Fruit fly (Drosophila melanogaster): ENCODE results near the gene cDIP.

cDIP gene

DNA sequence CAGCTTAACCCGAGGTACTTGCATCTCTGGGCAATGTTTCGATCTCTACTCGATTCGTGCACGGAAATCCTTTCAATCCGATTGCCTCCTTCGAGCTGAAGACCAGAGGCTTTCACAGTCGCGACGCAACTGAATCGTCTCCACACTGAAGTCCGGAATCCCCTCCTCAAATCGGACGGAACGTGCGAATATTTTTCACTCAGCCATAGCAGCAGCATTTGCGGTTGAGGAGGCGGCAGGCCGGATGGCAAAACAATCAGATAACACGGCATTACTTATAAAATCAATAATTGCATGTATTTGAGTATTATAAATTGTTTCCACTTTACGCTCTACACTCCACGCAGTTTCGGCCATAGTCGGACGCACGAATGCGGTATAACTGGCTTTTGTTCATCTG lies 7.2 kb upstream of the cDIP start, which contains the start of gene Snmp1:
Snmp1 (minus strand) TSS at position 101 of the 400 bp plus-strand sequence.
- TF ChIP-seq N (GFP tag; optimal IDR thresholded peaks at IDR 0.05) (no peak), pan (optimal IDR thresholded peaks at IDR 0.05) (no peak), lola (GFP tag; optimal IDR thresholded peaks at IDR 0.05) (no peak), rgr (GFP tag; optimal IDR thresholded peaks at IDR 0.05) (no peak), ey (GFP tag; optimal IDR thresholded peaks at IDR 0.05) (no peak), psq (GFP tag; optimal IDR thresholded peaks at IDR 0.05) (no peak), Dfd (GFP tag; optimal IDR thresholded peaks at IDR 0.05) (no peak), Myc (optimal IDR thresholded peaks at IDR 0.05) (no peak)

- TF ChIP-seq ey (GFP tag; optimal IDR thresholded peaks at IDR 0.05) = no peak
- no peak for TF ChIP-seq Rel (GFP tag; optimal IDR thresholded peaks at IDR 0.05)
- peak; percentile 60 for TF ChIP-seq Rel (tag; optimal IDR thresholded peaks at IDR 0.05)
- TF ChIP-seq h (GFP tag; optimal IDR thresholded peaks at IDR 0.05) = no peak
- peak; percentile 2 for TF ChIP-seq rgr (GFP tag; optimal IDR thresholded peaks at IDR 0.05)
- no peak for TF ChIP-seq lola (GFP tag; optimal IDR thresholded peaks at IDR 0.05)
- TF ChIP-seq HLH106 (tag; optimal IDR thresholded peaks at IDR 0.05) = no peak
Measured at dm6 chr3R:21163318-21163828, 2.5 kb upstream of the cDIP start, which contains the start of gene CG5810. Gene CG5810, plus strand, starts transcription at chr3R:21163778.

- TF ChIP-seq CrebA (GFP tag; optimal IDR thresholded peaks at IDR 0.05; ENCODE audit: borderline replicate concordance) (no peak), foxo (GFP tag; optimal IDR thresholded peaks at IDR 0.05) (peak in 1 of 2 experiments; percentile 19), br (GFP tag; optimal IDR thresholded peaks at IDR 0.05) (no peak), fru (GFP tag; optimal IDR thresholded peaks at IDR 0.05) (peak; percentile 2), Mio (GFP tag; optimal IDR thresholded peaks at IDR 0.05) (no peak), Dfd (GFP tag; optimal IDR thresholded peaks at IDR 0.05) (no peak)
Measured at dm6 chr3R:21161620-21162029, 733 bp upstream of the cDIP start.

dm6 chr3R:21158643-21159042 lies 2.2 kb downstream of the cDIP start:
- TF ChIP-seq CG9705 (GFP tag; optimal IDR thresholded peaks at IDR 0.05) (no peak), Abd-B (GFP tag; optimal IDR thresholded peaks at IDR 0.05) (no peak), OdsH (GFP tag; optimal IDR thresholded peaks at IDR 0.05) (no peak), Mio (GFP tag; optimal IDR thresholded peaks at IDR 0.05) (no peak), Myc (optimal IDR thresholded peaks at IDR 0.05) (no peak), fru (GFP tag; optimal IDR thresholded peaks at IDR 0.05) (no peak), woc (GFP tag; optimal IDR thresholded peaks at IDR 0.05) (no peak), foxo (GFP tag; optimal IDR thresholded peaks at IDR 0.05) (no peak), GATAd (GFP tag; optimal IDR thresholded peaks at IDR 0.05) (no peak), lola (GFP tag; optimal IDR thresholded peaks at IDR 0.05) (no peak), Vsx2 (GFP tag; optimal IDR thresholded peaks at IDR 0.05; ENCODE audit: partially characterized antibody) (no peak)

DNA sequence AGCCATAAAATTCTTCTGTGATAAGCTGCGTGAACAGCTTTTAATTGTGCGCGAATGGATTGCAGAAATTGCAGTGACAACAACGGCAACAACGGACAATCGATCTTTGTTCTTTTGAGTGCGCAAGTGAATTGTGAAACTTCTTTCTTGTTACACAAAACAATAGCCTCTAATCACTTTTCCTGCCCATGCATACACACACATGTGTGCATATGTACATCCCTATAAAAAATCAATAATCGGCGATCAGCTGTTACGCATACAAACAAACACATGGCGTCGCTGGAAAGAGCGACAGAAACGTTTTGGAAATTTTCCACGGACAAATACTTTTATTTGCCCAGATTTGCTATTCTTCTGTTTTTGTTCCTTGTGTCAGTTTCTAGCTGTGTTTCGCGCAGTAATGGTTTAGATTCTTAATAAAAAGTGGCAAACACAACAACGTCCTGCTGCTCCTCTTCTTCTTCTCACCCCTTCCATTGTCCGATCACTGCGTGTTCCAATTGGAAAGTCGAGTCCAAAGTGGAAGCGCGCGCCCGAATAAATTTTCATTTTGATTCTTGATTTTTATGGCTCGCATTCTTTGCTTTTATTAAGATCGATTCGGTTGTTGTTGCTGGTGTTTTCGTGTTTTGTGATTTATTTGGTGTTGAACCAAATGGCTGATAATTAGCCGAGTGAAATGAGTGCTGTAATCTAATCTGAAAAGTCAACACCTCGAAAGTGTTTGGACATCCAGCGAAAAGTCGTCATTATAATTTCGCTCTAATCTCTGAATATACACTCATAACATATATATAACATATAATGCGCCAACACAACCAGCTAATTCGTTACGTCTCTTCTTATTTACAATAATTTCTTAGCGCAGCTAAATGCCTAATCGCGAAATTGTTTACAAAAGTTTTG lies 4.1 kb downstream of the cDIP start:
- TF ChIP-seq Hnf4 (GFP tag; optimal IDR thresholded peaks at IDR 0.05) (no peak), woc (GFP tag; optimal IDR thresholded peaks at IDR 0.05) (no peak), N (GFP tag; optimal IDR thresholded peaks at IDR 0.05) (no peak), brk (GFP tag; optimal IDR thresholded peaks at IDR 0.05) (no peak), jim (GFP tag; optimal IDR thresholded peaks at IDR 0.05) (no peak), CG32264 (GFP tag; optimal IDR thresholded peaks at IDR 0.05) (no peak), br (GFP tag; optimal IDR thresholded peaks at IDR 0.05) (no peak), pan (optimal IDR thresholded peaks at IDR 0.05) (no peak), fru (GFP tag; optimal IDR thresholded peaks at IDR 0.05) (no peak), dl (GFP tag; optimal IDR thresholded peaks at IDR 0.05; ENCODE audit: insufficient read depth in 1 of 2, partially characterized antibody in 2 of 2) (no peak), foxo (GFP tag; optimal IDR thresholded peaks at IDR 0.05) (no peak), Abd-B (GFP tag; optimal IDR thresholded peaks at IDR 0.05) (no peak), GATAd (GFP tag; optimal IDR thresholded peaks at IDR 0.05) (no peak), Hr78 (GFP tag; optimal IDR thresholded peaks at IDR 0.05) (no peak), sage (GFP tag; optimal IDR thresholded peaks at IDR 0.05) (peak; percentile 8), lola (GFP tag; optimal IDR thresholded peaks at IDR 0.05) (no peak), CG9705 (GFP tag; optimal IDR thresholded peaks at IDR 0.05) (no peak), Jra (GFP tag; optimal IDR thresholded peaks at IDR 0.05) (no peak), dsf (GFP tag; optimal IDR thresholded peaks at IDR 0.05; ENCODE audit: borderline replicate concordance) (no peak), Dfd (GFP tag; optimal IDR thresholded peaks at IDR 0.05) (no peak), tai (GFP tag; optimal IDR thresholded peaks at IDR 0.05) (no peak), Rel (GFP tag; optimal IDR thresholded peaks at IDR 0.05) (no peak), Rel (tag; optimal IDR thresholded peaks at IDR 0.05) (no peak), usp (GFP tag; optimal IDR thresholded peaks at IDR 0.05) (no peak), Sp1 (GFP tag; optimal IDR thresholded peaks at IDR 0.05) (peak; percentile 16), Mio (GFP tag; optimal IDR thresholded peaks at IDR 0.05) (no peak), HLH106 (tag; optimal IDR thresholded peaks at IDR 0.05) (no peak), Hr83 (GFP tag; optimal IDR thresholded peaks at IDR 0.05; ENCODE audit: poor library complexity, severe bottlenecking) (peak; percentile 16), ey (GFP tag; optimal IDR thresholded peaks at IDR 0.05) (no peak), Dif (GFP tag; optimal IDR thresholded peaks at IDR 0.05; ENCODE audit: partially characterized antibody) (no peak), rgr (GFP tag; optimal IDR thresholded peaks at IDR 0.05) (no peak), CrebA (GFP tag; optimal IDR thresholded peaks at IDR 0.05; ENCODE audit: borderline replicate concordance) (peak; percentile 44), h (GFP tag; optimal IDR thresholded peaks at IDR 0.05) (no peak)
